Worm (Caenorhabditis elegans): Measurements from ENCODE around the gene nstp-5.

nstp-5 gene

ce11 chrIV:12842121-12842520 lies 13.2 kb upstream of the nstp-5 start:
- TF ChIP-seq daf-12 (tag; optimal IDR thresholded peaks at IDR 0.05) (no peak), nhr-67 (tag; optimal IDR thresholded peaks at IDR 0.05) (no peak), elt-1 (tag; optimal IDR thresholded peaks at IDR 0.05) (no peak), pqm-1 (tag; optimal IDR thresholded peaks at IDR 0.05) (peak; percentile 95), egl-5 (tag; optimal IDR thresholded peaks at IDR 0.05) (no peak), egl-27 (tag; optimal IDR thresholded peaks at IDR 0.05) (no peak), pha-4 (tag; optimal IDR thresholded peaks at IDR 0.05) (peak; percentile 86), lin-15B (tag; optimal IDR thresholded peaks at IDR 0.05) (no peak), ztf-4 (tag; optimal IDR thresholded peaks at IDR 0.05) (no peak), ceh-9 (tag; optimal IDR thresholded peaks at IDR 0.05) (no peak), unc-39 (tag; optimal IDR thresholded peaks at IDR 0.05) (no peak), mdl-1 (tag; optimal IDR thresholded peaks at IDR 0.05) (no peak), tbx-2 (tag; optimal IDR thresholded peaks at IDR 0.05) (no peak), nhr-12 (tag; optimal IDR thresholded peaks at IDR 0.05) (no peak), jun-1 (tag; optimal IDR thresholded peaks at IDR 0.05) (peak; percentile 80), skn-1 (tag; optimal IDR thresholded peaks at IDR 0.05) (peak; percentile 22), elt-2 (tag; optimal IDR thresholded peaks at IDR 0.05) (peak; percentile 98), fos-1 (tag; optimal IDR thresholded peaks at IDR 0.05) (peak; percentile 53)

DNA sequence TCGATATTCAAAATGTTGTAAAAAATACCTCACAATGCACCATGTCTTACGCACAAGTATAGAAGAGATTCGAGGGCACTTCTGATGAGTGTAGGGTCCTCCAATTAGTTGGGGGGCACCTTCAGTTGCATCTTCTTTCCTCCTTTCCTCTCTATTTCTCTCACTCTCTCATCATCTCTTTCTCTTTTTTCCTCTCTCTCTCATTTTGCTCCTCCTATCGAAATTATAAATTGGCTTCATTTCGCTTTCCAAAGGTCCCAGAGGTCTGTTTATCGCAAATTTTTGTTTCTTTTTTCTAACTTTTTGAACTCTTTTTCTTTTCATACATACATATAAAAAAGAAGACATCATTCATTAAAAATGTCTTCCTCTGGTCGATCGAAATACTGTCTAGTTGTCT lies 12.5 kb upstream of the nstp-5 start:
- TF ChIP-seq fkh-10 (GFP tag; optimal IDR thresholded peaks at IDR 0.05) (no peak), lin-39 (tag; optimal IDR thresholded peaks at IDR 0.05) (no peak), hmg-11 (tag; optimal IDR thresholded peaks at IDR 0.05) (no peak), nfya-1 (tag; optimal IDR thresholded peaks at IDR 0.05; ENCODE audit: insufficient read depth) (peak; percentile 14)

DNA sequence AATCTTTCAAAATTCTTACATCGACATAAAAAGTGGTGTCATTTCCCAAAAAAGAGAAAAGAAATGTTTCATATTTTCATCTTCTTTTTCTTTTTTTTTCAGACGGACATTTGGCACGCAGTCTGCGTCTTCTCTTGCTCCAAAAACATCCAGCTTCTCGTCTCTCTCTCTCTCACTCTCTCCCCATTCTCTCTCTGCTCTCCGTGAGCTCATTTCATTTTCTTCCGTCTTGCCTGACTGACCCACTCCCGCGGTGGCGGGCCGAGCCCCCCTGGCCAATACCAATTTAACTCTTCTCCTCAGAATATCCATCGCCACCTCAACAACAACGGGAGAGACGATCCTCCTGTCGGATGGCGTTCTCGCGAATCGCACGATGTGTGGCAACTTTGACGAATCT lies 9.8 kb upstream of the nstp-5 start, which contains the start of gene txt-19:
Gene txt-19 (plus strand): TSS at position 304 of the 400 bp plus-strand sequence.
- TF ChIP-seq nhr-237 (tag; optimal IDR thresholded peaks at IDR 0.05) (no peak), lin-39 (tag; optimal IDR thresholded peaks at IDR 0.05) (peak; percentile 63), ceh-82 (tag; optimal IDR thresholded peaks at IDR 0.05) (no peak), nhr-43 (tag; optimal IDR thresholded peaks at IDR 0.05; ENCODE audit: poor library complexity, severe bottlenecking) (no peak), nfya-1 (tag; optimal IDR thresholded peaks at IDR 0.05; ENCODE audit: insufficient read depth) (peak; percentile 50), hmg-11 (tag; optimal IDR thresholded peaks at IDR 0.05) (peak; percentile 8), ztf-4 (tag; optimal IDR thresholded peaks at IDR 0.05) (no peak), daf-12 (tag; optimal IDR thresholded peaks at IDR 0.05) (no peak)

DNA sequence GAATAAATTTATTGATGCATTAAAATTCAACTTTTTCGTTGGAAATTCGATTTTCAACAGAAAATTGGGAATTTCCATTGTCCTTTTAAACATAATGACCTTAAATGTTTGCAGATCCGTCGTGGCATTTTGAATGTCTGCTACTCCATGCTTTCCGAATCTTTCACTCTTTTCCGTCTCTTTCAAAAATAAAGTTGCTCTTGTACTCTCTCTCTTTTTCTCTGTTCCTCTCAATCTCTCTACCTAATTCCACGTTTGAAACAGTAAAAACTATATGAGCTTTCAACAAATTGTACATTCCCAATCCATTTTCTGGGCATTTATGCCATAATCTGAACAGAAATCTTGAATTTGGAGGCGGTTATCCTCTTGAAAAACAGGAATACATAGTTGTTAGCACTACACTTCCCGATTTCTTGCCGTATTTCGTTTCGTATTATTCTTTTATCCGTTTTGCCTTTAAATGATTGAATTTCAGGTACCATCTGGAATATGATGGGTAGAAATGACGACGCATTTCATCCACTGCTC lies 6.3 kb upstream of the nstp-5 start, which contains the start of gene srf-3:
Gene srf-3 (plus strand): TSS at position 481 of the 531 bp plus-strand sequence.
- peak; percentile 39 for TF ChIP-seq pha-4 (tag; optimal IDR thresholded peaks at IDR 0.05)
- peak; percentile 11 for TF ChIP-seq hmg-11 (tag; optimal IDR thresholded peaks at IDR 0.05)
- no peak for TF ChIP-seq daf-12 (tag; optimal IDR thresholded peaks at IDR 0.05)
- peak; percentile 26 for TF ChIP-seq nfya-1 (tag; optimal IDR thresholded peaks at IDR 0.05; ENCODE audit: insufficient read depth)

DNA sequence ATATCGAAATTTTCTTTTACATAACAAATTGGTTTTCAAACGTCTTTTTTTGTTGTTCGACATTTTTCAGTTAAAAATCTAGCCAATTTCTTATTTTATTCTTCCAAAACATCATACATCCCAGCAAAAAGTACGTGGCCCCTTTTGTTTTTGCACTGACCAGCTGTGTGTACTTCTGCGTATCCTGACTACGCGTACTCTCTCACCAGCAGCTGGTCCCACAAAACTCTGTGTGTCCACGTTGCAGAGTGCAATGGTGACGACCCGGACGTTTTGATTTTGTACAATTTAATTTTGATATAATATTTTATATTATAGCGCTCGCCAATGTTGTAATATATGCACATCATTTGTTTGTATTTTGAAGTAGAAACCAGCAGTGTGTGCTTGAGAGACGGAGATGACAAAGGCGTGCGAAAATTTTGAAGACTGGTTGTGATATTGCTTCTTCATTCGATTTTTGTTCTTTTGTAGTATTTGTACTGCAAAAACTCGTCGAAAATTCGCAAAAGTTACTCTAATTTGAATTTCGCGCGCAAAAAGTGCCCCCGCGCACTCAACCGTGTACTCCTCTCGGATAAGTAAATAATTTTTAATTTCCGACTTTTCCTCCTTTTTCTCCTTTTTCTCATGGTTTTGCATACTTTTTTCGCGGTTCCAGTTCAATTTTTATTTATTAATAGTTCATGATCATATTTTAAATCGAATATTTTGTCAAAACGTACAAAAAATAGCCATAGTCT lies 805 bp upstream of the nstp-5 start:
- TF ChIP-seq elt-2 (tag; optimal IDR thresholded peaks at IDR 0.05) = peak; percentile 7
- TF ChIP-seq fos-1 (tag; optimal IDR thresholded peaks at IDR 0.05) = no peak

- no peak for TF ChIP-seq snpc-4 (tag; optimal IDR thresholded peaks at IDR 0.05)
- no peak for TF ChIP-seq ceh-9 (tag; optimal IDR thresholded peaks at IDR 0.05)
- TF ChIP-seq nhr-67 (tag; optimal IDR thresholded peaks at IDR 0.05) = no peak
- no peak for TF ChIP-seq tbx-2 (tag; optimal IDR thresholded peaks at IDR 0.05)
- no peak for TF ChIP-seq elt-3 (tag; optimal IDR thresholded peaks at IDR 0.05)
- TF ChIP-seq mdl-1 (tag; optimal IDR thresholded peaks at IDR 0.05) = no peak
- no peak for TF ChIP-seq jun-1 (tag; optimal IDR thresholded peaks at IDR 0.05)
These were observed 4.4 kb downstream of the nstp-5 start, which contains the start of gene gcy-18 for ce11 chrIV:12859797-12860196. Gene gcy-18 (plus strand): TSS chrIV:12860097.

- no peak for TF ChIP-seq ceh-16 (tag; optimal IDR thresholded peaks at IDR 0.05)
- TF ChIP-seq pqm-1 (tag; optimal IDR thresholded peaks at IDR 0.05) = peak; percentile 88
- TF ChIP-seq jun-1 (tag; optimal IDR thresholded peaks at IDR 0.05) = peak; percentile 11
- peak; percentile 96 for TF ChIP-seq elt-2 (tag; optimal IDR thresholded peaks at IDR 0.05)
- no peak for TF ChIP-seq ztf-4 (tag; optimal IDR thresholded peaks at IDR 0.05)
- no peak for TF ChIP-seq ZK546.5 (tag; optimal IDR thresholded peaks at IDR 0.05)
- TF ChIP-seq nhr-76 (tag; optimal IDR thresholded peaks at IDR 0.05) = no peak
- TF ChIP-seq nhr-67 (tag; optimal IDR thresholded peaks at IDR 0.05) = no peak
- no peak for TF ChIP-seq fkh-10 (GFP tag; optimal IDR thresholded peaks at IDR 0.05)
- TF ChIP-seq nhr-11 (tag; optimal IDR thresholded peaks at IDR 0.05) = no peak
- TF ChIP-seq nhr-28 (tag; optimal IDR thresholded peaks at IDR 0.05) = no peak
These were observed 10.5 kb downstream of the nstp-5 start, which contains the start of gene clec-186 for ce11 chrIV:12865884-12866283. Gene clec-186 (plus strand): TSS chrIV:12866109.
